Worm (Caenorhabditis elegans): ENCODE data around the gene R02F11.9.

ce11 chrV:4790368-4790767 is 3.1 kb downstream of the R02F11.9 start, which contains the start of gene R02F11.12:
- no peak for TF ChIP-seq mep-1 (tag; optimal IDR thresholded peaks at IDR 0.05)
- TF ChIP-seq ztf-11 (tag; optimal IDR thresholded peaks at IDR 0.05) = no peak
- TF ChIP-seq ces-1 (GFP tag; optimal IDR thresholded peaks at IDR 0.05) = no peak
- no peak for TF ChIP-seq nhr-76 (tag; optimal IDR thresholded peaks at IDR 0.05)
- TF ChIP-seq pha-4 (tag; optimal IDR thresholded peaks at IDR 0.05) = no peak
- no peak for TF ChIP-seq nhr-237 (tag; optimal IDR thresholded peaks at IDR 0.05)
- no peak for TF ChIP-seq ceh-83 (GFP tag; optimal IDR thresholded peaks at IDR 0.05)

Data from whole organism, mixed stage, embryonic.